Worm (Caenorhabditis elegans) whole organism, late embryonic: ENCODE data around the gene iglr-1.

Experiments used
- C38D4.7 ChIP-seq: fragments of 200-800 bp; sonication (Bioruptor generic); optimal IDR thresholded peaks from 2 replicates; lab custom pipeline; 2018; ENCODE audit warnings: mild to moderate bottlenecking, missing genetic modification characterization, moderate library complexity, missing compliant biosample characterization
- ceh-30 ChIP-seq: fragments of 150-350 bp; optimal IDR thresholded peaks from 2 replicates; lab custom pipeline; 2014; ENCODE audit warnings: missing biosample characterization, missing genetic modification characterization
- eyg-1 ChIP-seq: sonication (generic microtip); optimal IDR thresholded peaks from 2 replicates; lab custom pipeline; 2016; ENCODE audit warnings: missing genotype, missing genetic modification characterization, missing compliant biosample characterization
- ref-2 ChIP-seq: sonication (generic microtip); optimal IDR thresholded peaks from 2 replicates; lab custom pipeline; 2016; ENCODE audit warnings: missing genetic modification characterization, missing compliant biosample characterization
- sdc-2 ChIP-seq: sonication (generic microtip); optimal IDR thresholded peaks from 2 replicates; lab custom pipeline; 2016; ENCODE audit warnings: missing genotype, missing genetic modification characterization, missing compliant biosample characterization
- syd-9 ChIP-seq: sonication (generic microtip); optimal IDR thresholded peaks from 2 replicates; lab custom pipeline; 2016; ENCODE audit warnings: mild to moderate bottlenecking, missing genetic modification characterization, moderate library complexity, missing compliant biosample characterization
- tbx-2 ChIP-seq: sonication (generic microtip); optimal IDR thresholded peaks from 2 replicates; lab custom pipeline; 2016; ENCODE audit warnings: missing genetic modification characterization, missing compliant biosample characterization

iglr-1 gene

ce11 chrX:14946217-14946463 lies 45.0 kb downstream of the iglr-1 start, which contains the start of gene mrp-5:
Gene mrp-5 (minus strand): TSS chrX:14946317.
- TF ChIP-seq syd-9 (tag; lab: Kevin White, UChicago) (no peak), sdc-2 (tag; lab: Kevin White, UChicago) (no peak), eyg-1 (tag; lab: Kevin White, UChicago) (no peak), C38D4.7 (GFP tag; lab: Kevin White, UChicago) (no peak), ref-2 (tag; lab: Kevin White, UChicago) (no peak)

ce11 chrX:14938188-14938587 lies 53.0 kb downstream of the iglr-1 start:
- TF ChIP-seq tbx-2 (no peak), ceh-30 (no peak)
